Worm (Caenorhabditis elegans): ENCODE results near the gene btb-8.

- TF ChIP-seq ztf-7 (tag; optimal IDR thresholded peaks at IDR 0.05) (no peak), daf-12 (tag; optimal IDR thresholded peaks at IDR 0.05) (no peak), unc-39 (tag; optimal IDR thresholded peaks at IDR 0.05) (no peak), F10B5.3 (tag; optimal IDR thresholded peaks at IDR 0.05) (no peak), T20F7.1 (GFP tag; optimal IDR thresholded peaks at IDR 0.05) (no peak), egl-43 (GFP tag; IDR thresholded peaks at IDR 0.05) (no peak), dve-1 (tag; optimal IDR thresholded peaks at IDR 0.05; ENCODE audit: insufficient read depth) (no peak), daf-8 (GFP tag; IDR thresholded peaks at IDR 0.05) (no peak)
Measured at ce11 chrII:1735145-1735544, 12.6 kb downstream of the btb-8 start.
